Worm (Caenorhabditis elegans): ENCODE data around the gene Y71H2AM.25.
A peak's percentile ranks its signal among the peaks of the same experiment; 100 is the strongest.

DNA sequence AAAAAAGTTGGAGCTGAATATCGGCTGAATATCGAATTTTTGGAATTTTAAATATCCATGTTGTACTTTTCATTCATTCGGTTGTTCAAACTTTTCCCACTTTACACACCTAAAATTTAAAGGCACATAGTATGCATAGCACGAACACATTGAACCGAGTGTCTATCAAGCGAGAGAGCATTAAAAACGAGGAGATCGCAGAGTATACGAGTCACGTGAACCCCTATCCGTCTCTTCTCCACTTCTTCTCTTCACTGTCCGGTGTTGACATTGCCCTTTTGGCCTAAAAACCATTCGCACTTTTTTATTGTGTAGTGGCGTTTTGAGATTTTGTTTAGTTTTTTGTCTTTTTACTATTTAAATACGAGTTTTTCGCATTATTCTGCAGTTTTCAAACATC is 2.2 kb downstream of the Y71H2AM.25 start:
- no peak for TF ChIP-seq nhr-77 (tag; optimal IDR thresholded peaks at IDR 0.05)
- TF ChIP-seq zag-1 (tag; optimal IDR thresholded peaks at IDR 0.05) = no peak
- no peak for TF ChIP-seq egl-27 (tag; optimal IDR thresholded peaks at IDR 0.05)
- no peak for TF ChIP-seq lin-39 (tag; optimal IDR thresholded peaks at IDR 0.05)
- TF ChIP-seq elt-3 (tag; optimal IDR thresholded peaks at IDR 0.05) = no peak
- no peak for TF ChIP-seq ztf-11 (tag; optimal IDR thresholded peaks at IDR 0.05)
- TF ChIP-seq mdl-1 (tag; optimal IDR thresholded peaks at IDR 0.05) = peak; percentile 43 to 56
- peak; percentile 55 to 86 for TF ChIP-seq lsy-2 (tag; optimal IDR thresholded peaks at IDR 0.05)
- no peak for TF ChIP-seq ama-1 (optimal IDR thresholded peaks at IDR 0.05)
- TF ChIP-seq ZK546.5 (tag; optimal IDR thresholded peaks at IDR 0.05) = no peak
- peak; percentile 50 for TF ChIP-seq fos-1 (tag; optimal IDR thresholded peaks at IDR 0.05)
- peak; percentile 11 for TF ChIP-seq snpc-4 (tag; optimal IDR thresholded peaks at IDR 0.05)
- no peak for TF ChIP-seq unc-62 (GFP tag; optimal IDR thresholded peaks at IDR 0.05)

Data from whole organism, L2 larva.